Fruit fly (Drosophila melanogaster): ENCODE results near the gene CG8349.

- TF ChIP-seq Clk (GFP tag; optimal IDR thresholded peaks at IDR 0.05), result no peak
- no peak for TF ChIP-seq CG1620 (GFP tag; optimal IDR thresholded peaks at IDR 0.05)
- TF ChIP-seq CG5204 (GFP tag; optimal IDR thresholded peaks at IDR 0.05), result no peak
- TF ChIP-seq pad (GFP tag; optimal IDR thresholded peaks at IDR 0.05), result no peak
- TF ChIP-seq kay (GFP tag; ENCODE audit: borderline replicate concordance), result peak; percentile 88
Measured at dm6 chr2L:8239032-8239650, 23.4 kb downstream of the CG8349 start.
